Worm (Caenorhabditis elegans) whole organism, L3 larva: ENCODE measurements around the gene cng-3.

Experiments
- R02D3.7 ChIP-seq: fragments of 150-350 bp; optimal IDR thresholded peaks from 2 replicates; lab custom pipeline; 2014; ENCODE audit warnings: missing biosample characterization, missing genetic modification characterization
- aly-2 ChIP-seq: fragments of 150-350 bp; optimal IDR thresholded peaks from 2 replicates; lab custom pipeline; 2014; ENCODE audit warnings: missing biosample characterization, missing genetic modification characterization
- ama-1 ChIP-seq: fragments of 150-350 bp; optimal IDR thresholded peaks from 2 replicates; lab custom pipeline; 2018
- ceh-16 ChIP-seq: sonication (generic microtip); optimal IDR thresholded peaks from 2 replicates; lab custom pipeline; 2017; ENCODE audit warnings: missing biosample characterization, missing genetic modification characterization
- ceh-28 ChIP-seq: fragments of 150-350 bp; optimal IDR thresholded peaks from 2 replicates; lab custom pipeline; 2014; ENCODE audit warnings: missing biosample characterization, missing genetic modification reagents, missing genetic modification characterization
- ceh-9 ChIP-seq: sonication (generic microtip); optimal IDR thresholded peaks from 2 replicates; lab custom pipeline; 2018; ENCODE audit warnings: missing biosample characterization, missing genetic modification characterization
- daf-12 ChIP-seq: fragments of 150-350 bp; optimal IDR thresholded peaks from 2 replicates; lab custom pipeline; 2014; ENCODE audit warnings: missing biosample characterization, missing genetic modification reagents, missing genetic modification characterization
- egl-27 ChIP-seq: sonication (generic microtip); optimal IDR thresholded peaks from 4 replicates; lab custom pipeline; 2017; ENCODE audit warnings: missing biosample characterization, missing genetic modification reagents, missing genetic modification characterization
- egl-5 ChIP-seq: fragments of 150-350 bp; optimal IDR thresholded peaks from 2 replicates; lab custom pipeline; 2017; ENCODE audit warnings: missing biosample characterization, missing genetic modification reagents, missing genetic modification characterization, inconsistent platforms
- elt-2 ChIP-seq: sonication (generic microtip); optimal IDR thresholded peaks from 2 replicates; lab custom pipeline; 2016; ENCODE audit warnings: missing genetic modification reagents, mild to moderate bottlenecking, missing genetic modification characterization, missing compliant biosample characterization
- elt-3 ChIP-seq, 3 experiments: fragments of 150-350 bp in 1 of 3; sonication (generic microtip) in 2 of 3; optimal IDR thresholded peaks; 2 replicates in 2 of 3; 4 replicates in 1 of 3; lab custom pipeline; 2014 to 2017; ENCODE audit warnings: missing biosample characterization in 3 of 3, missing genetic modification characterization in 3 of 3
- eor-1 ChIP-seq, 2 experiments: fragments of 150-350 bp; optimal IDR thresholded peaks; 2 replicates each; lab custom pipeline; 2014 to 2018; ENCODE audit warnings: missing biosample characterization in 2 of 2, missing genetic modification characterization in 2 of 2
- fkh-2 ChIP-seq: fragments of 150-350 bp; optimal IDR thresholded peaks from 2 replicates; lab custom pipeline; 2014; ENCODE audit warnings: missing biosample characterization, missing genetic modification reagents, missing genetic modification characterization
- fos-1 ChIP-seq: fragments of 150-350 bp; optimal IDR thresholded peaks from 2 replicates; lab custom pipeline; 2014; ENCODE audit warnings: missing biosample characterization, missing genetic modification characterization
- jun-1 ChIP-seq: fragments of 150-350 bp; optimal IDR thresholded peaks from 2 replicates; lab custom pipeline; 2014; ENCODE audit warnings: missing biosample characterization, missing genetic modification reagents, missing genetic modification characterization
- lin-15B ChIP-seq: fragments of 150-350 bp; optimal IDR thresholded peaks from 2 replicates; lab custom pipeline; 2014; ENCODE audit warnings: missing biosample characterization, missing genetic modification characterization
- lsy-12 ChIP-seq: sonication (generic microtip); optimal IDR thresholded peaks from 2 replicates; lab custom pipeline; 2016; ENCODE audit warnings: mild to moderate bottlenecking, missing genetic modification characterization, missing compliant biosample characterization
- mdl-1 ChIP-seq: fragments of 150-350 bp; optimal IDR thresholded peaks from 2 replicates; lab custom pipeline; 2014; ENCODE audit warnings: missing biosample characterization, missing genetic modification characterization
- mml-1 ChIP-seq: fragments of 150-350 bp; sonication (generic microtip); optimal IDR thresholded peaks from 3 replicates; lab custom pipeline; 2014; ENCODE audit warnings: missing biosample characterization, missing genetic modification characterization
- nfya-1 ChIP-seq: sonication (generic microtip); optimal IDR thresholded peaks from 2 replicates; lab custom pipeline; 2017; ENCODE audit warnings: missing genetic modification characterization, mild to moderate bottlenecking, missing compliant biosample characterization, antibody characterized with exemption, moderate library complexity; ENCODE audit not compliant: insufficient read depth
- nhr-11 ChIP-seq: fragments of 150-350 bp; optimal IDR thresholded peaks from 2 replicates; lab custom pipeline; 2014; ENCODE audit warnings: missing biosample characterization, missing genetic modification characterization
- nhr-12 ChIP-seq: fragments of 150-350 bp; optimal IDR thresholded peaks from 2 replicates; lab custom pipeline; 2014; ENCODE audit warnings: missing biosample characterization, missing genetic modification characterization
- nhr-23 ChIP-seq: fragments of 150-350 bp; optimal IDR thresholded peaks from 2 replicates; lab custom pipeline; 2014; ENCODE audit warnings: missing biosample characterization, missing genetic modification reagents, missing genetic modification characterization
- nhr-237 ChIP-seq: fragments of 150-350 bp; optimal IDR thresholded peaks from 2 replicates; lab custom pipeline; 2014; ENCODE audit warnings: missing biosample characterization, missing genetic modification characterization
- nhr-25 ChIP-seq: sonication (generic microtip); optimal IDR thresholded peaks from 2 replicates; lab custom pipeline; 2017; ENCODE audit warnings: missing biosample characterization, missing genetic modification characterization
- nhr-28 ChIP-seq: fragments of 150-350 bp; optimal IDR thresholded peaks from 2 replicates; lab custom pipeline; 2014; ENCODE audit warnings: missing biosample characterization, missing genetic modification characterization
- nhr-76 ChIP-seq: fragments of 150-350 bp; sonication (generic microtip); optimal IDR thresholded peaks from 5 replicates; lab custom pipeline; 2014; ENCODE audit warnings: missing biosample characterization, missing genetic modification characterization
- pha-4 ChIP-seq: fragments of 150-350 bp; optimal IDR thresholded peaks from 2 replicates; lab custom pipeline; 2014; ENCODE audit warnings: missing biosample characterization, missing genetic modification reagents, missing genetic modification characterization
- pqm-1 ChIP-seq: fragments of 150-350 bp; optimal IDR thresholded peaks from 2 replicates; lab custom pipeline; 2017; ENCODE audit warnings: missing biosample characterization, missing genetic modification characterization, inconsistent platforms
- sea-2 ChIP-seq: fragments of 150-350 bp; sonication (generic microtip); optimal IDR thresholded peaks from 4 replicates; lab custom pipeline; 2014; ENCODE audit warnings: missing biosample characterization, missing genetic modification reagents, missing genetic modification characterization
- skn-1 ChIP-seq: fragments of 150-350 bp; optimal IDR thresholded peaks from 2 replicates; lab custom pipeline; 2014; ENCODE audit warnings: missing biosample characterization, missing genetic modification characterization
- zag-1 ChIP-seq: fragments of 150-350 bp; optimal IDR thresholded peaks from 2 replicates; lab custom pipeline; 2014; ENCODE audit warnings: missing biosample characterization, missing genetic modification characterization
- ztf-11 ChIP-seq: fragments of 150-350 bp; optimal IDR thresholded peaks from 2 replicates; lab custom pipeline; 2014; ENCODE audit warnings: missing biosample characterization, missing genetic modification characterization
- ztf-4 ChIP-seq: fragments of 150-350 bp; optimal IDR thresholded peaks from 2 replicates; lab custom pipeline; 2014; ENCODE audit warnings: missing biosample characterization, missing genetic modification characterization

cng-3 gene

ce11 chrIV:9500100-9500499, 19.3 kb upstream of the cng-3 start, which contains the start of gene ugt-21:
Gene ugt-21 (plus strand): TSS chrIV:9500311.
- TF ChIP-seq daf-12 (tag; lab: Kevin White, UChicago), result no peak
- TF ChIP-seq mml-1, result no peak
- TF ChIP-seq nhr-25 (tag; lab: Kevin White, UChicago), result no peak
- peak; percentile 52 for TF ChIP-seq elt-2 (tag; lab: Kevin White, UChicago)

- TF ChIP-seq elt-3 (tag; optimal IDR thresholded peaks at IDR 0.05; lab: Kevin White, UChicago) (no peak), nhr-23 (no peak), ama-1 (lab: Kevin White, UChicago) (no peak), daf-12 (tag; lab: Kevin White, UChicago) (no peak), nhr-28 (tag; lab: Kevin White, UChicago) (no peak), lsy-12 (no peak), pqm-1 (no peak), R02D3.7 (no peak), skn-1 (tag; lab: Kevin White, UChicago) (no peak), elt-2 (tag; lab: Kevin White, UChicago) (no peak)
Measured at ce11 chrIV:9499636-9500035, 18.8 kb upstream of the cng-3 start.

ce11 chrIV:9498088-9498487, 17.3 kb upstream of the cng-3 start, which contains the start of gene sru-4:
Gene sru-4 (plus strand): TSS chrIV:9498388.
- TF ChIP-seq fkh-2, result no peak
- TF ChIP-seq, all 47 proteins: peak for 0

- TF ChIP-seq skn-1 (tag; lab: Kevin White, UChicago) (no peak), jun-1 (tag; lab: Kevin White, UChicago) (no peak), nfya-1 (tag; lab: Kevin White, UChicago) (no peak), pha-4 (tag; lab: Kevin White, UChicago) (no peak), eor-1 (tag; optimal IDR thresholded peaks at IDR 0.05; lab: Kevin White, UChicago) (no peak), ceh-9 (tag; lab: Kevin White, UChicago) (no peak), fos-1 (tag; lab: Kevin White, UChicago) (no peak), zag-1 (tag; lab: Kevin White, UChicago) (no peak), ztf-11 (tag; lab: Kevin White, UChicago) (no peak), elt-3 (tag; optimal IDR thresholded peaks at IDR 0.05; lab: Kevin White, UChicago) (no peak), aly-2 (tag; lab: Kevin White, UChicago) (no peak), nhr-12 (tag; lab: Kevin White, UChicago) (no peak), sea-2 (GFP tag; lab: Kevin White, UChicago) (no peak), elt-2 (tag; lab: Kevin White, UChicago) (no peak), nhr-11 (no peak), ama-1 (lab: Kevin White, UChicago) (no peak), nhr-237 (tag; lab: Kevin White, UChicago) (no peak), mdl-1 (tag; lab: Kevin White, UChicago) (no peak), pqm-1 (no peak)
Measured at ce11 chrIV:9496306-9496705, 15.5 kb upstream of the cng-3 start, which contains the start of gene sru-3. Gene sru-3 (plus strand): TSS chrIV:9496606.

DNA sequence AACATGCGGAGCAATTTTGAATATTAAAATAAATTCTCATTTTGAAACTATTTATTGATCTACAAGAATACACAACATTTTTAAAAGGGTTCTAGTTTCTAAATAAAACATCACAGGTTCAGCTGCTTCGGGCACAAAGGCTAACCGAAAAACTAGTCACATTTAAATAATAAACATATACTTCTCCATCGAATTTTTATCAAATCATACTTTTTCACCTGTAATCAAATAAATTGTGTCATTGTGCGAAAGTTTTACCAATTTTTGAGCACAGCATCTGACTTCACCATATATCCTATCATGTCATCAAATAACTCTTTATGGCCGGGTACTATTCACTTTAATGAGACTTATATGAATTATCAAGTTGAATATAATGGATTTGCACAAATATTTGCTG, 9.5 kb upstream of the cng-3 start, which contains the start of gene sru-6:
TSS of gene sru-6 (plus strand) at position 301 of the 400 bp plus-strand sequence.
- no peak for TF ChIP-seq ama-1 (lab: Kevin White, UChicago)
- TF ChIP-seq nfya-1 (tag; lab: Kevin White, UChicago), result no peak
- no peak for TF ChIP-seq ceh-16 (tag; lab: Kevin White, UChicago)
- TF ChIP-seq eor-1 (tag; optimal IDR thresholded peaks at IDR 0.05; lab: Kevin White, UChicago), result no peak
- TF ChIP-seq elt-2 (tag; lab: Kevin White, UChicago), result no peak
- TF ChIP-seq nhr-23, result no peak
- TF ChIP-seq egl-5 (tag; lab: Kevin White, UChicago), result no peak
- TF ChIP-seq nhr-11, result no peak
- no peak for TF ChIP-seq pha-4 (tag; lab: Kevin White, UChicago)
- TF ChIP-seq fos-1 (tag; lab: Kevin White, UChicago), result no peak
- TF ChIP-seq egl-27 (tag; lab: Kevin White, UChicago), result no peak
- TF ChIP-seq nhr-25 (tag; lab: Kevin White, UChicago), result no peak
- TF ChIP-seq ztf-4 (tag; lab: Kevin White, UChicago), result no peak
- TF ChIP-seq ceh-9 (tag; lab: Kevin White, UChicago), result no peak
- no peak for TF ChIP-seq lsy-12
- no peak for TF ChIP-seq nhr-76 (tag; lab: Kevin White, UChicago)
- TF ChIP-seq lin-15B, result no peak
- no peak for TF ChIP-seq ceh-28 (tag; lab: Kevin White, UChicago)
